Fruit fly (Drosophila melanogaster) whole organism, prepupa: ENCODE results near the gene Osbp.

Experiments used
- CG10669 ChIP-seq: fragments of 200-800 bp; sonication (Bioruptor generic); optimal IDR thresholded peaks from 3 replicates; lab custom pipeline; 2018; ENCODE audit warnings: missing biosample characterization, mild to moderate bottlenecking, missing genetic modification characterization, moderate library complexity
- CG11294 ChIP-seq: fragments of 200-800 bp; sonication (Bioruptor generic); IDR thresholded peaks from 2 replicates; pipeline ENCODE4 v1.3.6; 2022; ENCODE audit warnings: missing biosample characterization, missing genetic modification characterization
- CG11762 ChIP-seq: fragments of 200-800 bp; sonication (Bioruptor generic); optimal IDR thresholded peaks from 3 replicates; lab custom pipeline; 2016; ENCODE audit warnings: missing biosample characterization, missing genetic modification characterization; ENCODE audit not compliant: insufficient read depth
- CG1621 ChIP-seq: fragments of 200-800 bp; sonication (Bioruptor generic); optimal IDR thresholded peaks from 3 replicates; lab custom pipeline; 2018; ENCODE audit warnings: missing biosample characterization, mild to moderate bottlenecking, missing genetic modification characterization
- CG3032 ChIP-seq: fragments of 200-800 bp; optimal IDR thresholded peaks from 2 replicates; lab custom pipeline; 2019; ENCODE audit warnings: missing biosample characterization, mild to moderate bottlenecking, missing genetic modification characterization, moderate library complexity
- CG31627 ChIP-seq: fragments of 200-800 bp; sonication (Bioruptor generic); optimal IDR thresholded peaks from 3 replicates; lab custom pipeline; 2016; ENCODE audit warnings: missing biosample characterization, missing genetic modification characterization
- CG32006 ChIP-seq: fragments of 200-800 bp; sonication (Bioruptor generic); optimal IDR thresholded peaks from 3 replicates; lab custom pipeline; 2017; ENCODE audit warnings: missing biosample characterization, mild to moderate bottlenecking, missing genetic modification characterization
- CG4318 ChIP-seq: fragments of 200-800 bp; sonication (Bioruptor generic); optimal IDR thresholded peaks from 3 replicates; lab custom pipeline; 2017; ENCODE audit warnings: missing biosample characterization, mild to moderate bottlenecking, missing genetic modification characterization
- CG6163 ChIP-seq: fragments of 200-800 bp; sonication (Bioruptor generic); IDR thresholded peaks from 3 replicates; pipeline ENCODE4 v1.3.6; 2022; ENCODE audit warnings: missing biosample characterization, missing genetic modification characterization
- CG6792 ChIP-seq: fragments of 200-800 bp; sonication (Bioruptor generic); optimal IDR thresholded peaks from 3 replicates; lab custom pipeline; 2016; ENCODE audit warnings: missing biosample characterization, missing genetic modification characterization
- CG6808 ChIP-seq: fragments of 200-800 bp; sonication (Bioruptor generic); optimal IDR thresholded peaks from 3 replicates; lab custom pipeline; 2017; ENCODE audit warnings: missing biosample characterization, missing genetic modification characterization, mild to moderate bottlenecking, moderate library complexity, missing genetic modification reagents
- CG6854 ChIP-seq: fragments of 200-800 bp; sonication (Bioruptor generic); optimal IDR thresholded peaks from 2 replicates; lab custom pipeline; 2017; ENCODE audit warnings: missing biosample characterization, mild to moderate bottlenecking, missing genetic modification characterization
- CG7368 ChIP-seq: fragments of 200-800 bp; sonication (Bioruptor generic); optimal IDR thresholded peaks from 3 replicates; lab custom pipeline; 2016; ENCODE audit warnings: missing biosample characterization, missing genetic modification characterization
- CG8632 ChIP-seq: fragments of 200-800 bp; sonication (Bioruptor generic); optimal IDR thresholded peaks from 3 replicates; lab custom pipeline; 2016; ENCODE audit warnings: missing biosample characterization, missing genetic modification characterization
- CG9139 ChIP-seq: fragments of 200-800 bp; sonication (Bioruptor generic); optimal IDR thresholded peaks from 3 replicates; lab custom pipeline; 2017; ENCODE audit warnings: missing biosample characterization, mild to moderate bottlenecking, missing genetic modification characterization
- Eip75B ChIP-seq: fragments of 200-800 bp; sonication (Bioruptor generic); optimal IDR thresholded peaks from 3 replicates; lab custom pipeline; 2016; ENCODE audit warnings: missing biosample characterization, missing genetic modification characterization
- Eip78C ChIP-seq: fragments of 200-800 bp; sonication (Bioruptor generic); peaks from one replicate; lab custom pipeline; 2016; ENCODE audit warnings: missing biosample characterization, missing genetic modification characterization
- Ets96B ChIP-seq: fragments of 200-800 bp; optimal IDR thresholded peaks from 2 replicates; lab custom pipeline; 2019; ENCODE audit warnings: missing biosample characterization, mild to moderate bottlenecking, missing genetic modification characterization, moderate library complexity
- Hr38 ChIP-seq: sonication (Bioruptor generic); optimal IDR thresholded peaks from 2 replicates; lab custom pipeline; 2016; ENCODE audit warnings: missing biosample characterization, missing genetic modification characterization
- Hr4 ChIP-seq: fragments of 200-800 bp; sonication (Bioruptor generic); optimal IDR thresholded peaks from 3 replicates; lab custom pipeline; 2016; ENCODE audit warnings: missing biosample characterization, missing genetic modification characterization
- Lpt ChIP-seq: fragments of 200-800 bp; sonication (Bioruptor generic); optimal IDR thresholded peaks from 3 replicates; lab custom pipeline; 2016; ENCODE audit warnings: missing biosample characterization, missing genetic modification characterization
- Met ChIP-seq: fragments of 200-800 bp; sonication (Bioruptor generic); optimal IDR thresholded peaks from 3 replicates; lab custom pipeline; 2016; ENCODE audit warnings: missing biosample characterization, missing genetic modification characterization
- OdsH ChIP-seq: fragments of 200-800 bp; sonication (Bioruptor generic); optimal IDR thresholded peaks from 3 replicates; lab custom pipeline; 2016; ENCODE audit warnings: missing biosample characterization, missing genetic modification characterization
- Smox ChIP-seq: fragments of 200-800 bp; sonication (Bioruptor generic); optimal IDR thresholded peaks from 3 replicates; lab custom pipeline; 2016; ENCODE audit warnings: missing biosample characterization, missing genetic modification characterization
- Sox14 ChIP-seq: fragments of 200-800 bp; sonication (Bioruptor generic); optimal IDR thresholded peaks from 3 replicates; lab custom pipeline; 2016; ENCODE audit warnings: missing biosample characterization, missing genetic modification characterization
- Sox15 ChIP-seq: fragments of 200-800 bp; sonication (Bioruptor generic); optimal IDR thresholded peaks from 3 replicates; lab custom pipeline; 2016; ENCODE audit warnings: missing biosample characterization, missing genetic modification characterization
- achi ChIP-seq: fragments of 200-800 bp; sonication (Bioruptor generic); optimal IDR thresholded peaks from 3 replicates; lab custom pipeline; 2016; ENCODE audit warnings: missing biosample characterization, missing genetic modification characterization
- cyc ChIP-seq: fragments of 200-800 bp; sonication (Bioruptor generic); optimal IDR thresholded peaks from 3 replicates; lab custom pipeline; 2016; ENCODE audit warnings: missing biosample characterization, missing genetic modification characterization
- dac ChIP-seq: fragments of 200-800 bp; sonication (Bioruptor generic); optimal IDR thresholded peaks from 2 replicates; lab custom pipeline; 2017; ENCODE audit warnings: missing biosample characterization, mild to moderate bottlenecking, missing genetic modification characterization
- dsx ChIP-seq: fragments of 200-800 bp; optimal IDR thresholded peaks from 3 replicates; lab custom pipeline; 2019; ENCODE audit warnings: missing biosample characterization, mild to moderate bottlenecking, missing genetic modification characterization, moderate library complexity; ENCODE audit not compliant: poor library complexity, severe bottlenecking
- esn ChIP-seq: fragments of 200-800 bp; sonication (Bioruptor generic); optimal IDR thresholded peaks from 2 replicates; lab custom pipeline; 2016; ENCODE audit warnings: missing biosample characterization, mild to moderate bottlenecking, missing genetic modification characterization, moderate library complexity
- fd85E ChIP-seq: fragments of 200-800 bp; sonication (Bioruptor generic); optimal IDR thresholded peaks from 3 replicates; lab custom pipeline; 2016; ENCODE audit warnings: missing biosample characterization, missing genetic modification characterization
- lz ChIP-seq: fragments of 200-800 bp; sonication (Bioruptor generic); optimal IDR thresholded peaks from 3 replicates; lab custom pipeline; 2016; ENCODE audit warnings: missing biosample characterization, missing genetic modification characterization
- salr ChIP-seq, 2 experiments: fragments of 200-800 bp; sonication (Bioruptor generic); optimal IDR thresholded peaks; 3 replicates each; lab custom pipeline; 2016 to 2018; ENCODE audit warnings: missing biosample characterization in 2 of 2, missing genetic modification characterization in 2 of 2, mild to moderate bottlenecking in 1 of 2
- ss ChIP-seq, 2 experiments: fragments of 200-800 bp; sonication (Bioruptor generic); optimal IDR thresholded peaks; 2 replicates in 1 of 2; 3 replicates in 1 of 2; lab custom pipeline; 2017 to 2018; ENCODE audit warnings: mild to moderate bottlenecking in 2 of 2, missing biosample characterization in 2 of 2, missing genetic modification characterization in 2 of 2, moderate library complexity in 1 of 2
- svp ChIP-seq: fragments of 200-800 bp; sonication (Bioruptor generic); peaks from one replicate; lab custom pipeline; 2016; ENCODE audit warnings: missing biosample characterization, missing genetic modification characterization
- topi ChIP-seq: fragments of 200-800 bp; sonication (Bioruptor generic); optimal IDR thresholded peaks from 3 replicates; lab custom pipeline; 2016; ENCODE audit warnings: missing biosample characterization, missing genetic modification characterization

The Osbp gene

dm6 chr3R:24938049-24938448 lies at the start of gene Osbp:
TSS of gene Osbp (minus strand) at chr3R:24938222.
- no peak for TF ChIP-seq dac (GFP tag; lab: Kevin White, UChicago)
- no peak for TF ChIP-seq salr (GFP tag; optimal IDR thresholded peaks at IDR 0.05; lab: Kevin White, UChicago)
- no peak for TF ChIP-seq CG31627 (GFP tag; lab: Kevin White, UChicago)
- TF ChIP-seq CG11762 (GFP tag; lab: Kevin White, UChicago): no peak
- no peak for TF ChIP-seq CG6854
- TF ChIP-seq lz (GFP tag; lab: Kevin White, UChicago): no peak
- TF ChIP-seq CG4318: no peak
- no peak for TF ChIP-seq Sox15 (GFP tag; lab: Kevin White, UChicago)
- TF ChIP-seq Sox14: peak; percentile 43
- TF ChIP-seq cyc: no peak
- TF ChIP-seq CG32006 (GFP tag; lab: Kevin White, UChicago): no peak
- no peak for TF ChIP-seq Hr4 (GFP tag; lab: Kevin White, UChicago)
- TF ChIP-seq topi (GFP tag; lab: Kevin White, UChicago): no peak
- no peak for TF ChIP-seq CG10669 (GFP tag; lab: Kevin White, UChicago)
- TF ChIP-seq CG3032: no peak
- no peak for TF ChIP-seq CG6792 (GFP tag; lab: Kevin White, UChicago)
- TF ChIP-seq CG6808 (GFP tag; lab: Kevin White, UChicago): no peak
- peak; percentile 76 for TF ChIP-seq svp (GFP tag; lab: Kevin White, UChicago)
- peak; percentile 60 for TF ChIP-seq Eip78C (GFP tag; lab: Kevin White, UChicago)
- TF ChIP-seq Ets96B (tag; lab: Kevin White, UChicago): no peak
- TF ChIP-seq OdsH (GFP tag; lab: Kevin White, UChicago): no peak
- no peak for TF ChIP-seq CG8632 (GFP tag; lab: Kevin White, UChicago)
- TF ChIP-seq CG7368 (GFP tag; lab: Kevin White, UChicago): no peak
- TF ChIP-seq fd85E (GFP tag; lab: Kevin White, UChicago): no peak
- 0 out of 3 replicates have a peak, but pooled peaks have one; percentile 19 for TF ChIP-seq CG6163
- TF ChIP-seq esn (GFP tag; lab: Kevin White, UChicago): peak; percentile 4
- TF ChIP-seq Hr38: no peak
- no peak for TF ChIP-seq Smox (GFP tag; lab: Kevin White, UChicago)
- no peak for TF ChIP-seq CG9139
- peak; percentile 21 for TF ChIP-seq CG1621 (tag; lab: Kevin White, UChicago)
- no peak for TF ChIP-seq Met (GFP tag; lab: Kevin White, UChicago)
- TF ChIP-seq Lpt (GFP tag; lab: Kevin White, UChicago): no peak
- no peak for TF ChIP-seq CG11294 (GFP tag; lab: Robert Waterston, UW)
- TF ChIP-seq Eip75B: no peak
- TF ChIP-seq achi (GFP tag; lab: Kevin White, UChicago): no peak
- no peak for TF ChIP-seq dsx

- peak; percentile 51 for TF ChIP-seq Eip78C (GFP tag; lab: Kevin White, UChicago)
- TF ChIP-seq ss (GFP tag; optimal IDR thresholded peaks at IDR 0.05; lab: Kevin White, UChicago): no peak
Observed at dm6 chr3R:24985029-24985685, 47.1 kb upstream of the Osbp start.
